Worm (Caenorhabditis elegans) whole organism, mixed stage, embryonic: ENCODE data around the gene F44E2.4.

Experiments used
- M03D4.4 ChIP-seq: sonication (generic microtip); optimal IDR thresholded peaks from 2 replicates; lab custom pipeline; 2017; ENCODE audit warnings: mild to moderate bottlenecking, missing genetic modification characterization, missing compliant biosample characterization
- bed-3 ChIP-seq: fragments of 200-800 bp; sonication (Bioruptor generic); optimal IDR thresholded peaks from 3 replicates; lab custom pipeline; 2018; ENCODE audit warnings: mild to moderate bottlenecking, missing genetic modification characterization, moderate library complexity, missing compliant biosample characterization
- blmp-1 ChIP-seq: fragments of 150-350 bp; optimal IDR thresholded peaks from 2 replicates; lab custom pipeline; 2014; ENCODE audit warnings: missing biosample characterization, missing genetic modification characterization
- ceh-39 ChIP-seq: fragments of 150-350 bp; optimal IDR thresholded peaks from 2 replicates; lab custom pipeline; 2014; ENCODE audit warnings: missing biosample characterization, missing genetic modification characterization
- ceh-43 ChIP-seq: fragments of 200-800 bp; sonication (Bioruptor generic); optimal IDR thresholded peaks from 2 replicates; lab custom pipeline; 2018; ENCODE audit warnings: mild to moderate bottlenecking, missing genetic modification characterization, moderate library complexity, missing compliant biosample characterization
- ceh-83 ChIP-seq: fragments of 200-800 bp; sonication (Bioruptor generic); optimal IDR thresholded peaks from 2 replicates; lab custom pipeline; 2018; ENCODE audit warnings: mild to moderate bottlenecking, missing genetic modification characterization, missing compliant biosample characterization
- ces-1 ChIP-seq: fragments of 150-350 bp; optimal IDR thresholded peaks from 2 replicates; lab custom pipeline; 2014; ENCODE audit warnings: missing biosample characterization, missing genetic modification reagents, missing genetic modification characterization
- cnd-1 ChIP-seq: fragments of 200-800 bp; sonication (Bioruptor generic); optimal IDR thresholded peaks from 2 replicates; lab custom pipeline; 2018; ENCODE audit warnings: mild to moderate bottlenecking, missing genetic modification characterization, missing compliant biosample characterization
- drap-1 ChIP-seq: fragments of 200-800 bp; sonication (Bioruptor generic); optimal IDR thresholded peaks from 3 replicates; lab custom pipeline; 2018; ENCODE audit warnings: mild to moderate bottlenecking, missing genetic modification characterization, missing compliant biosample characterization
- elt-1 ChIP-seq: sonication (generic microtip); optimal IDR thresholded peaks from 2 replicates; lab custom pipeline; 2017; ENCODE audit warnings: missing genetic modification characterization, mild to moderate bottlenecking, missing compliant biosample characterization, antibody characterized with exemption, moderate library complexity, borderline replicate concordance; ENCODE audit not compliant: insufficient read depth
- elt-3 ChIP-seq: fragments of 150-350 bp; optimal IDR thresholded peaks from 2 replicates; lab custom pipeline; 2014; ENCODE audit warnings: missing biosample characterization, missing genetic modification characterization
- flh-1 ChIP-seq: fragments of 200-800 bp; sonication (Bioruptor generic); optimal IDR thresholded peaks from 2 replicates; lab custom pipeline; 2018; ENCODE audit warnings: mild to moderate bottlenecking, missing genetic modification characterization, moderate library complexity, missing compliant biosample characterization
- ham-2 ChIP-seq: fragments of 200-800 bp; sonication (Bioruptor generic); optimal IDR thresholded peaks from 2 replicates; lab custom pipeline; 2018; ENCODE audit warnings: mild to moderate bottlenecking, missing genetic modification characterization, missing compliant biosample characterization
- hlh-1 ChIP-seq: fragments of 150-350 bp; optimal IDR thresholded peaks from 2 replicates; lab custom pipeline; 2014; ENCODE audit warnings: missing biosample characterization, missing genetic modification reagents, missing genetic modification characterization
- lin-13 ChIP-seq: fragments of 150-350 bp; optimal IDR thresholded peaks from 2 replicates; lab custom pipeline; 2014; ENCODE audit warnings: missing biosample characterization, missing genetic modification characterization
- lin-32 ChIP-seq: fragments of 200-800 bp; sonication (Bioruptor generic); optimal IDR thresholded peaks from 2 replicates; lab custom pipeline; 2018; ENCODE audit warnings: mild to moderate bottlenecking, missing genetic modification characterization, missing compliant biosample characterization
- lsy-2 ChIP-seq: fragments of 150-350 bp; optimal IDR thresholded peaks from 2 replicates; lab custom pipeline; 2014; ENCODE audit warnings: missing biosample characterization, missing genetic modification characterization
- mab-5 ChIP-seq: fragments of 150-350 bp; optimal IDR thresholded peaks from 2 replicates; lab custom pipeline; 2014; ENCODE audit warnings: missing biosample characterization, missing genetic modification characterization
- mep-1 ChIP-seq: fragments of 150-350 bp; optimal IDR thresholded peaks from 2 replicates; lab custom pipeline; 2017; ENCODE audit warnings: missing biosample characterization, missing genetic modification reagents, missing genetic modification characterization, inconsistent platforms
- mls-2 ChIP-seq: sonication (generic microtip); optimal IDR thresholded peaks from 2 replicates; lab custom pipeline; 2016; ENCODE audit warnings: mild to moderate bottlenecking, missing genetic modification characterization, moderate library complexity, missing compliant biosample characterization
- nhr-12 ChIP-seq: fragments of 150-350 bp; optimal IDR thresholded peaks from 2 replicates; lab custom pipeline; 2014; ENCODE audit warnings: missing biosample characterization, missing genetic modification characterization
- nhr-2 ChIP-seq: fragments of 150-350 bp; optimal IDR thresholded peaks from 2 replicates; lab custom pipeline; 2014; ENCODE audit warnings: missing biosample characterization, missing genetic modification characterization
- nhr-237 ChIP-seq: fragments of 150-350 bp; optimal IDR thresholded peaks from 2 replicates; lab custom pipeline; 2014; ENCODE audit warnings: missing biosample characterization, missing genetic modification characterization
- nhr-28 ChIP-seq: fragments of 150-350 bp; optimal IDR thresholded peaks from 2 replicates; lab custom pipeline; 2014; ENCODE audit warnings: missing biosample characterization, missing genetic modification characterization
- nhr-76 ChIP-seq: sonication (generic microtip); optimal IDR thresholded peaks from 2 replicates; lab custom pipeline; 2017; ENCODE audit warnings: missing biosample characterization, missing genetic modification characterization
- pha-4 ChIP-seq: fragments of 150-350 bp; optimal IDR thresholded peaks from 2 replicates; lab custom pipeline; 2018; ENCODE audit warnings: missing biosample characterization, missing genetic modification reagents, missing genetic modification characterization
- sem-2 ChIP-seq: fragments of 200-800 bp; sonication (Bioruptor generic); optimal IDR thresholded peaks from 2 replicates; lab custom pipeline; 2018; ENCODE audit warnings: mild to moderate bottlenecking, missing genetic modification characterization, missing compliant biosample characterization
- snpc-4 ChIP-seq: fragments of 150-350 bp; optimal IDR thresholded peaks from 2 replicates; lab custom pipeline; 2014; ENCODE audit warnings: missing biosample characterization, missing genetic modification characterization
- sptf-1 ChIP-seq: sonication (generic microtip); optimal IDR thresholded peaks from 2 replicates; lab custom pipeline; 2017; ENCODE audit warnings: mild to moderate bottlenecking, missing genetic modification characterization, moderate library complexity, missing compliant biosample characterization
- tbx-8 ChIP-seq: fragments of 200-800 bp; sonication (Bioruptor generic); optimal IDR thresholded peaks from 2 replicates; lab custom pipeline; 2018; ENCODE audit warnings: mild to moderate bottlenecking, missing genetic modification characterization, moderate library complexity, missing compliant biosample characterization
- unc-120 ChIP-seq: sonication (generic microtip); optimal IDR thresholded peaks from 2 replicates; lab custom pipeline; 2017; ENCODE audit warnings: missing genetic modification characterization, missing compliant biosample characterization; ENCODE audit not compliant: poor library complexity, severe bottlenecking
- unc-39 ChIP-seq: fragments of 150-350 bp; optimal IDR thresholded peaks from 2 replicates; lab custom pipeline; 2014; ENCODE audit warnings: missing biosample characterization, missing genetic modification characterization
- unc-62 ChIP-seq: fragments of 150-350 bp; optimal IDR thresholded peaks from 2 replicates; lab custom pipeline; 2014; ENCODE audit warnings: missing biosample characterization, missing genetic modification reagents, missing genetic modification characterization
- zip-8 ChIP-seq: fragments of 150-350 bp; optimal IDR thresholded peaks from 2 replicates; lab custom pipeline; 2014; ENCODE audit warnings: missing biosample characterization, missing genetic modification characterization
- ztf-11 ChIP-seq: fragments of 150-350 bp; optimal IDR thresholded peaks from 2 replicates; lab custom pipeline; 2014; ENCODE audit warnings: missing biosample characterization, missing genetic modification characterization

F44E2.4 gene

ce11 chrIII:8873045-8873457, 34.8 kb upstream of the F44E2.4 start:
- no peak for TF ChIP-seq sptf-1 (tag; lab: Kevin White, UChicago)
- no peak for TF ChIP-seq M03D4.4
- TF ChIP-seq nhr-76 (tag; lab: Kevin White, UChicago), result no peak
- peak; percentile 68 for TF ChIP-seq mls-2 (tag; lab: Kevin White, UChicago)
- TF ChIP-seq ceh-39 (tag; lab: Kevin White, UChicago), result no peak
- TF ChIP-seq ceh-43, result no peak
- TF ChIP-seq blmp-1 (tag; lab: Kevin White, UChicago), result no peak
- TF ChIP-seq pha-4 (tag; lab: Kevin White, UChicago), result no peak
- TF ChIP-seq drap-1 (GFP tag; lab: Kevin White, UChicago), result no peak
- no peak for TF ChIP-seq lin-32 (GFP tag; lab: Kevin White, UChicago)
- TF ChIP-seq unc-62 (GFP tag; lab: Kevin White, UChicago), result peak; percentile 14
- TF ChIP-seq ces-1 (GFP tag; lab: Kevin White, UChicago), result peak; percentile 87
- no peak for TF ChIP-seq mab-5 (tag; lab: Kevin White, UChicago)
- TF ChIP-seq lsy-2 (tag; lab: Kevin White, UChicago), result no peak
- TF ChIP-seq sem-2 (GFP tag; lab: Kevin White, UChicago), result no peak
- TF ChIP-seq zip-8 (tag; lab: Kevin White, UChicago), result no peak
- no peak for TF ChIP-seq flh-1 (GFP tag; lab: Kevin White, UChicago)
- no peak for TF ChIP-seq elt-3 (tag; lab: Kevin White, UChicago)
- peak; percentile 55 for TF ChIP-seq ham-2 (GFP tag; lab: Kevin White, UChicago)
- TF ChIP-seq mep-1 (tag; lab: Kevin White, UChicago), result no peak
- TF ChIP-seq snpc-4, result no peak
- TF ChIP-seq hlh-1 (tag; lab: Kevin White, UChicago), result no peak
- no peak for TF ChIP-seq ztf-11
- peak; percentile 85 for TF ChIP-seq cnd-1 (tag; lab: Kevin White, UChicago)
- TF ChIP-seq ceh-83 (GFP tag; lab: Kevin White, UChicago), result no peak
- TF ChIP-seq nhr-237, result no peak
- no peak for TF ChIP-seq nhr-12 (tag; lab: Kevin White, UChicago)
- peak; percentile 26 for TF ChIP-seq lin-13 (tag; lab: Kevin White, UChicago)
- no peak for TF ChIP-seq unc-39 (tag; lab: Kevin White, UChicago)
- TF ChIP-seq tbx-8, result no peak
- TF ChIP-seq nhr-2 (tag; lab: Kevin White, UChicago), result no peak
- no peak for TF ChIP-seq unc-120 (tag; lab: Kevin White, UChicago)
- no peak for TF ChIP-seq bed-3
- TF ChIP-seq elt-1 (tag; lab: Kevin White, UChicago), result no peak
- no peak for TF ChIP-seq nhr-28

- TF ChIP-seq ces-1 (GFP tag; lab: Kevin White, UChicago) (no peak), cnd-1 (tag; lab: Kevin White, UChicago) (no peak), M03D4.4 (no peak), mls-2 (tag; lab: Kevin White, UChicago) (no peak), ceh-83 (GFP tag; lab: Kevin White, UChicago) (no peak), bed-3 (no peak), flh-1 (GFP tag; lab: Kevin White, UChicago) (no peak), sptf-1 (tag; lab: Kevin White, UChicago) (no peak), nhr-237 (no peak), ztf-11 (no peak), nhr-2 (tag; lab: Kevin White, UChicago) (no peak), mab-5 (tag; lab: Kevin White, UChicago) (no peak), mep-1 (tag; lab: Kevin White, UChicago) (no peak), elt-3 (tag; lab: Kevin White, UChicago) (no peak)
Measured at ce11 chrIII:8869663-8870062, 31.4 kb upstream of the F44E2.4 start.

- TF ChIP-seq nhr-12 (tag; lab: Kevin White, UChicago) (no peak), nhr-2 (tag; lab: Kevin White, UChicago) (no peak), blmp-1 (tag; lab: Kevin White, UChicago) (no peak), elt-3 (tag; lab: Kevin White, UChicago) (no peak), nhr-237 (no peak), bed-3 (no peak), sem-2 (GFP tag; lab: Kevin White, UChicago) (no peak)
Measured at ce11 chrIII:8867922-8868655, 29.9 kb upstream of the F44E2.4 start.
